Worm (Caenorhabditis elegans) whole organism, midembryonic: ENCODE measurements around the gene C34C12.7.

Experiments used
- T22C8.4 ChIP-seq: fragments of 200-800 bp; sonication (Bioruptor generic); IDR thresholded peaks from 2 replicates; pipeline ENCODE4 v1.3.6; 2022; ENCODE audit warnings: missing genetic modification characterization, missing compliant biosample characterization
- cog-1 ChIP-seq: sonication (generic microtip); optimal IDR thresholded peaks from 2 replicates; lab custom pipeline; 2016; ENCODE audit warnings: missing genetic modification characterization, missing compliant biosample characterization
- flt-1 ChIP-seq: fragments of 200-800 bp; sonication (Bioruptor generic); IDR thresholded peaks from 2 replicates; pipeline ENCODE4 v1.3.6; 2022; ENCODE audit warnings: missing genetic modification characterization, missing compliant biosample characterization
- ref-1 ChIP-seq: fragments of 200-800 bp; sonication (Bioruptor generic); conservative IDR thresholded peaks from 2 replicates; pipeline ENCODE4 v1.3.6; 2022; ENCODE audit warnings: missing genetic modification reagents, missing genetic modification characterization, missing compliant biosample characterization
- tab-1 ChIP-seq: fragments of 200-800 bp; sonication (Bioruptor generic); IDR thresholded peaks from 2 replicates; pipeline ENCODE4 v1.3.6; 2022; ENCODE audit warnings: missing genetic modification characterization, missing compliant biosample characterization
- ztf-23 ChIP-seq: fragments of 200-800 bp; sonication (Bioruptor generic); IDR thresholded peaks from 2 replicates; pipeline ENCODE4 v1.3.6; 2022; ENCODE audit warnings: missing genetic modification reagents, missing genetic modification characterization, missing compliant biosample characterization
- ztf-29 ChIP-seq: fragments of 200-800 bp; sonication (Bioruptor generic); IDR thresholded peaks from 2 replicates; pipeline ENCODE4 v1.3.6; 2022; ENCODE audit warnings: missing genetic modification reagents, missing genetic modification characterization, missing compliant biosample characterization

- TF ChIP-seq flt-1 (GFP tag; lab: Robert Waterston, UW): no peak
- TF ChIP-seq ztf-29 (GFP tag; lab: Robert Waterston, UW): no peak
- no peak for TF ChIP-seq ref-1 (GFP tag; lab: Robert Waterston, UW)
- no peak for TF ChIP-seq ztf-23 (GFP tag; lab: Robert Waterston, UW)
- TF ChIP-seq tab-1: no peak
- TF ChIP-seq cog-1 (tag; lab: Kevin White, UChicago): no peak
- TF ChIP-seq T22C8.4 (GFP tag; lab: Robert Waterston, UW): no peak
Measured at ce11 chrIII:3482291-3482690, 5.8 kb downstream of the C34C12.7 start, which contains the start of gene C34C12.6.
